Worm (Caenorhabditis elegans) whole organism, L4 larva: Measurements from ENCODE around the gene D1044.4.

Experiments used
- F10B5.3 ChIP-seq: sonication (generic microtip); optimal IDR thresholded peaks from 2 replicates; lab custom pipeline; 2016; ENCODE audit warnings: mild to moderate bottlenecking, missing genetic modification characterization, missing compliant biosample characterization
- T20F7.1 ChIP-seq: fragments of 200-800 bp; sonication (Bioruptor generic); optimal IDR thresholded peaks from 2 replicates; lab custom pipeline; 2018; ENCODE audit warnings: mild to moderate bottlenecking, missing genetic modification characterization, missing compliant biosample characterization
- Y75B8A.6 ChIP-seq: fragments of 200-800 bp; sonication (Bioruptor generic); IDR thresholded peaks from 2 replicates; pipeline ENCODE4 v1.3.6; 2022; ENCODE audit warnings: missing genetic modification reagents, missing genetic modification characterization, missing compliant biosample characterization
- aha-1 ChIP-seq: fragments of 150-350 bp; peaks from one replicate; lab custom pipeline; 2014; ENCODE audit warnings: missing biosample characterization, missing genetic modification characterization
- aly-2 ChIP-seq: sonication (generic microtip); optimal IDR thresholded peaks from 2 replicates; lab custom pipeline; 2018; ENCODE audit warnings: missing biosample characterization, missing genetic modification characterization
- arid-1 ChIP-seq: fragments of 200-800 bp; sonication (Bioruptor generic); conservative IDR thresholded peaks from 2 replicates; pipeline ENCODE4 v1.3.6; 2022; ENCODE audit warnings: missing genetic modification reagents, missing genetic modification characterization, missing compliant biosample characterization
- attf-4 ChIP-seq: sonication (generic microtip); optimal IDR thresholded peaks from 3 replicates; lab custom pipeline; 2017; ENCODE audit warnings: missing biosample characterization, missing genetic modification characterization
- ceh-44 ChIP-seq: fragments of 200-800 bp; sonication (Bioruptor generic); IDR thresholded peaks from 2 replicates; pipeline ENCODE4 v1.3.6; 2022; ENCODE audit warnings: missing genetic modification reagents, missing genetic modification characterization, missing compliant biosample characterization
- daf-12 ChIP-seq: fragments of 150-350 bp; optimal IDR thresholded peaks from 2 replicates; lab custom pipeline; 2014; ENCODE audit warnings: missing biosample characterization, missing genetic modification reagents, missing genetic modification characterization
- daf-16 ChIP-seq, 3 experiments: sonication (generic microtip); optimal IDR thresholded peaks; 2 replicates each; lab custom pipeline; 2016 to 2017; ENCODE audit warnings: missing genetic modification characterization in 3 of 3, missing genetic modification reagents in 3 of 3, mild to moderate bottlenecking in 2 of 3, missing compliant biosample characterization in 2 of 3, missing biosample characterization in 1 of 3, moderate library complexity in 1 of 3
- daf-19 ChIP-seq: fragments of 200-800 bp; sonication (Bioruptor generic); conservative IDR thresholded peaks from 2 replicates; pipeline ENCODE4 v1.3.6; 2022; ENCODE audit warnings: missing genetic modification characterization, missing compliant biosample characterization
- dmd-8 ChIP-seq: fragments of 200-800 bp; sonication (Bioruptor generic); IDR thresholded peaks from 2 replicates; pipeline ENCODE4 v1.3.6; 2022; ENCODE audit warnings: missing genetic modification characterization, missing compliant biosample characterization
- dpl-1 ChIP-seq: fragments of 150-350 bp; optimal IDR thresholded peaks from 2 replicates; lab custom pipeline; 2014; ENCODE audit warnings: missing biosample characterization, missing genetic modification reagents, missing genetic modification characterization
- duxl-1 ChIP-seq: sonication (generic microtip); optimal IDR thresholded peaks from 2 replicates; lab custom pipeline; 2016; ENCODE audit warnings: mild to moderate bottlenecking, missing genetic modification characterization, moderate library complexity, missing compliant biosample characterization; ENCODE audit not compliant: poor library complexity
- dve-1 ChIP-seq: sonication (generic microtip); optimal IDR thresholded peaks from 2 replicates; lab custom pipeline; 2017; ENCODE audit warnings: antibody characterized with exemption, mild to moderate bottlenecking, missing genetic modification characterization, missing compliant biosample characterization; ENCODE audit not compliant: insufficient read depth
- egl-43 ChIP-seq: fragments of 200-800 bp; sonication (Bioruptor generic); IDR thresholded peaks from 2 replicates; pipeline ENCODE4 v1.3.6; 2022; ENCODE audit warnings: missing genetic modification reagents, missing genetic modification characterization, missing compliant biosample characterization
- fkh-10 ChIP-seq: fragments of 150-350 bp; optimal IDR thresholded peaks from 2 replicates; lab custom pipeline; 2014; ENCODE audit warnings: missing biosample characterization, missing genetic modification reagents, missing genetic modification characterization
- hif-1 ChIP-seq, 2 experiments: sonication (generic microtip); optimal IDR thresholded peaks; 2 replicates each; lab custom pipeline; 2016 to 2017; ENCODE audit warnings: missing compliant biosample characterization in 2 of 2, missing genetic modification characterization in 2 of 2, missing genetic modification reagents in 2 of 2, missing genotype in 2 of 2, mild to moderate bottlenecking in 1 of 2
- hlh-30 ChIP-seq: sonication (generic microtip); optimal IDR thresholded peaks from 2 replicates; lab custom pipeline; 2017; ENCODE audit warnings: antibody characterized with exemption, mild to moderate bottlenecking, missing genetic modification characterization, missing compliant biosample characterization; ENCODE audit not compliant: insufficient read depth
- lim-7 ChIP-seq: fragments of 200-800 bp; sonication (Bioruptor generic); IDR thresholded peaks from 2 replicates; pipeline ENCODE4 v1.3.6; 2022; ENCODE audit warnings: missing genetic modification characterization, missing compliant biosample characterization
- lin-13 ChIP-seq: fragments of 150-350 bp; optimal IDR thresholded peaks from 2 replicates; lab custom pipeline; 2014; ENCODE audit warnings: missing biosample characterization, missing genetic modification reagents, missing genetic modification characterization
- lin-15B ChIP-seq: fragments of 150-350 bp; sonication (generic microtip); optimal IDR thresholded peaks from 3 replicates; lab custom pipeline; 2014; ENCODE audit warnings: missing biosample characterization, missing genetic modification characterization
- lin-29 ChIP-seq: fragments of 200-800 bp; sonication (Bioruptor generic); IDR thresholded peaks from 2 replicates; pipeline ENCODE4 v1.3.6; 2022; ENCODE audit warnings: missing genetic modification reagents, missing genetic modification characterization, missing compliant biosample characterization
- lin-38 ChIP-seq: fragments of 200-800 bp; sonication (Bioruptor generic); IDR thresholded peaks from 2 replicates; pipeline ENCODE4 v1.3.6; 2022; ENCODE audit warnings: missing genetic modification reagents, missing genetic modification characterization, missing compliant biosample characterization
- madf-9 ChIP-seq: fragments of 200-800 bp; sonication (Bioruptor generic); conservative IDR thresholded peaks from 2 replicates; pipeline ENCODE4 v1.3.6; 2022; ENCODE audit warnings: missing genetic modification reagents, missing genetic modification characterization, missing compliant biosample characterization
- mep-1 ChIP-seq: fragments of 150-350 bp; sonication (generic microtip); optimal IDR thresholded peaks from 3 replicates; lab custom pipeline; 2014; ENCODE audit warnings: missing biosample characterization, missing genetic modification characterization
- mxl-2 ChIP-seq: fragments of 200-800 bp; sonication (Bioruptor generic); conservative IDR thresholded peaks from 2 replicates; pipeline ENCODE4 v1.3.6; 2022; ENCODE audit warnings: missing genetic modification reagents, missing genetic modification characterization, missing compliant biosample characterization
- mxl-3 ChIP-seq: fragments of 200-800 bp; sonication (Bioruptor generic); optimal IDR thresholded peaks from 2 replicates; lab custom pipeline; 2018; ENCODE audit warnings: mild to moderate bottlenecking, missing genetic modification characterization, missing compliant biosample characterization
- nhr-11 ChIP-seq: fragments of 150-350 bp; optimal IDR thresholded peaks from 2 replicates; lab custom pipeline; 2014; ENCODE audit warnings: missing biosample characterization, missing genetic modification characterization
- nhr-111 ChIP-seq: fragments of 200-800 bp; sonication (Bioruptor generic); optimal IDR thresholded peaks from 2 replicates; lab custom pipeline; 2018; ENCODE audit warnings: mild to moderate bottlenecking, missing genetic modification characterization, missing compliant biosample characterization
- nhr-25 ChIP-seq: sonication (generic microtip); optimal IDR thresholded peaks from 2 replicates; lab custom pipeline; 2017; ENCODE audit warnings: missing genetic modification characterization, mild to moderate bottlenecking, missing compliant biosample characterization, antibody characterized with exemption, moderate library complexity, borderline replicate concordance; ENCODE audit not compliant: insufficient read depth
- nhr-41 ChIP-seq: fragments of 200-800 bp; sonication (Bioruptor generic); IDR thresholded peaks from 2 replicates; pipeline ENCODE4 v1.3.6; 2022; ENCODE audit warnings: missing genetic modification reagents, missing genetic modification characterization, missing compliant biosample characterization
- nhr-76 ChIP-seq: fragments of 150-350 bp; optimal IDR thresholded peaks from 2 replicates; lab custom pipeline; 2014; ENCODE audit warnings: missing biosample characterization, missing genetic modification characterization
- nhr-77 ChIP-seq: fragments of 150-350 bp; optimal IDR thresholded peaks from 2 replicates; lab custom pipeline; 2014; ENCODE audit warnings: missing biosample characterization, missing genetic modification characterization
- pha-4 ChIP-seq, 2 experiments: fragments of 150-350 bp in 1 of 2; fragments of 200-800 bp in 1 of 2; sonication (Bioruptor generic) in 1 of 2; IDR thresholded peaks in 1 of 2; optimal IDR thresholded peaks in 1 of 2; 2 replicates each; pipeline versions ENCODE4 v1.3.6 to Lab custom; 2014 to 2022; ENCODE audit warnings: missing genetic modification characterization in 2 of 2, missing genetic modification reagents in 2 of 2, missing biosample characterization in 1 of 2, missing compliant biosample characterization in 1 of 2
- php-3 ChIP-seq: fragments of 200-800 bp; sonication (Bioruptor generic); IDR thresholded peaks from 2 replicates; pipeline ENCODE4 v1.3.6; 2022; ENCODE audit warnings: missing genetic modification reagents, missing genetic modification characterization, missing compliant biosample characterization
- set-16 ChIP-seq: fragments of 200-800 bp; sonication (Bioruptor generic); IDR thresholded peaks from 2 replicates; pipeline ENCODE4 v1.3.6; 2022; ENCODE audit warnings: missing genetic modification reagents, missing genetic modification characterization, missing compliant biosample characterization
- snpc-1.2 ChIP-seq: fragments of 200-800 bp; sonication (Bioruptor generic); IDR thresholded peaks from 2 replicates; pipeline ENCODE4 v1.3.6; 2022; ENCODE audit warnings: missing genetic modification reagents, missing genetic modification characterization, missing compliant biosample characterization
- unc-62 ChIP-seq, 3 experiments: fragments of 150-350 bp in 1 of 3; sonication (generic microtip); optimal IDR thresholded peaks in 2 of 3; peaks in 1 of 3; 1 replicate in 1 of 3; 2 replicates in 2 of 3; lab custom pipeline; 2014 to 2017; ENCODE audit warnings: missing biosample characterization in 3 of 3, missing genetic modification characterization in 3 of 3, missing genetic modification reagents in 3 of 3, missing genotype in 1 of 3
- zag-1 ChIP-seq: fragments of 150-350 bp; optimal IDR thresholded peaks from 2 replicates; lab custom pipeline; 2014; ENCODE audit warnings: missing biosample characterization, missing genetic modification characterization
- zfp-3 ChIP-seq: fragments of 200-800 bp; sonication (Bioruptor generic); conservative IDR thresholded peaks from 2 replicates; pipeline ENCODE4 v1.3.6; 2022; ENCODE audit warnings: missing genetic modification reagents, missing genetic modification characterization, missing compliant biosample characterization

The D1044.4 gene

ce11 chrIII:5505474-5506022 lies 16.3 kb downstream of the D1044.4 start:
- peak; percentile 29 for TF ChIP-seq zfp-3 (GFP tag; lab: Robert Waterston, UW)
- no peak for TF ChIP-seq attf-4
- TF ChIP-seq nhr-77 (tag; lab: Kevin White, UChicago) = peak; percentile 54
- TF ChIP-seq egl-43 (GFP tag; lab: Robert Waterston, UW) = peak; percentile 35; the same call in 1 of the 2 replicates
- TF ChIP-seq aha-1 (tag; lab: Kevin White, UChicago) = peak; percentile 88
- 0 out of 2 replicates have a peak, but pooled peaks have one; percentile 7 for TF ChIP-seq lin-29 (GFP tag; lab: Robert Waterston, UW)
- 0 out of 2 replicates have a peak, but pooled peaks have one; percentile 51 for TF ChIP-seq lim-7 (GFP tag; lab: Robert Waterston, UW)
- no peak for TF ChIP-seq zag-1
- no peak for TF ChIP-seq nhr-111 (GFP tag; lab: Kevin White, UChicago)
- TF ChIP-seq pha-4 (GFP tag; IDR thresholded peaks at IDR 0.05; lab: Robert Waterston, UW) = peak; percentile 7; the same call in 1 of the 2 replicates
- no peak for TF ChIP-seq pha-4 (tag; optimal IDR thresholded peaks at IDR 0.05; lab: Kevin White, UChicago)
- TF ChIP-seq, all 104 proteins: peak for 7

ce11 chrIII:5504725-5505473 lies 16.9 kb downstream of the D1044.4 start:
- TF ChIP-seq nhr-11 (tag; lab: Kevin White, UChicago) (no peak), set-16 (GFP tag; lab: Robert Waterston, UW) (peak; percentile 89), mxl-2 (GFP tag; lab: Robert Waterston, UW) (no peak), T20F7.1 (no peak), dpl-1 (GFP tag; lab: Kevin White, UChicago) (no peak), php-3 (GFP tag; lab: Robert Waterston, UW) (peak; percentile 19; the same call in 1 of the 2 replicates), egl-43 (GFP tag; lab: Robert Waterston, UW) (0 out of 2 replicates have a peak, but pooled peaks have one; percentile 17), nhr-77 (tag; lab: Kevin White, UChicago) (no peak), hif-1 (tag; optimal IDR thresholded peaks at IDR 0.05; lab: Kevin White, UChicago) (no peak), lin-13 (GFP tag; lab: Kevin White, UChicago) (no peak), dmd-8 (GFP tag; lab: Robert Waterston, UW) (no peak), pha-4 (GFP tag; IDR thresholded peaks at IDR 0.05; lab: Robert Waterston, UW) (0 out of 2 replicates have a peak, but pooled peaks have one; percentile 6), pha-4 (tag; optimal IDR thresholded peaks at IDR 0.05; lab: Kevin White, UChicago) (no peak), nhr-76 (tag; lab: Kevin White, UChicago) (no peak), daf-19 (peak; percentile 41; the same call in 1 of the 2 replicates), unc-62 (GFP tag; optimal IDR thresholded peaks at IDR 0.05 in 1 of 2; lab: Kevin White, UChicago) (peak in 1 of 2 experiments; percentile 88), unc-62 (tag; optimal IDR thresholded peaks at IDR 0.05; lab: Kevin White, UChicago) (no peak), daf-16 (GFP tag; optimal IDR thresholded peaks at IDR 0.05; lab: Kevin White, UChicago) (no peak), daf-16 (tag; optimal IDR thresholded peaks at IDR 0.05; lab: Kevin White, UChicago) (peak; percentile 9), fkh-10 (GFP tag; lab: Kevin White, UChicago) (no peak), mep-1 (tag; lab: Kevin White, UChicago) (no peak), daf-12 (tag; lab: Kevin White, UChicago) (no peak), mxl-3 (GFP tag; lab: Kevin White, UChicago) (no peak), duxl-1 (peak; percentile 24), hlh-30 (tag; lab: Kevin White, UChicago) (no peak), lin-15B (tag; lab: Kevin White, UChicago) (no peak)

ce11 chrIII:5504164-5504563 lies 17.7 kb downstream of the D1044.4 start:
- TF ChIP-seq nhr-11 (tag; lab: Kevin White, UChicago) (no peak), dve-1 (tag; lab: Kevin White, UChicago) (peak; percentile 77), lin-15B (tag; lab: Kevin White, UChicago) (no peak), T20F7.1 (peak; percentile 19), zfp-3 (GFP tag; lab: Robert Waterston, UW) (0 out of 2 replicates have a peak, but pooled peaks have one; percentile 7), attf-4 (no peak), arid-1 (no peak), mxl-2 (GFP tag; lab: Robert Waterston, UW) (no peak), ceh-44 (no peak), F10B5.3 (tag; lab: Kevin White, UChicago) (no peak), nhr-41 (GFP tag; lab: Robert Waterston, UW) (no peak), lin-38 (no peak), madf-9 (GFP tag; lab: Robert Waterston, UW) (no peak), pha-4 (GFP tag; IDR thresholded peaks at IDR 0.05; lab: Robert Waterston, UW) (no peak), pha-4 (tag; optimal IDR thresholded peaks at IDR 0.05; lab: Kevin White, UChicago) (no peak), aly-2 (tag; lab: Kevin White, UChicago) (no peak), snpc-1.2 (GFP tag; lab: Robert Waterston, UW) (no peak), nhr-25 (tag; lab: Kevin White, UChicago) (peak; percentile 56), Y75B8A.6 (no peak)
